Worm (Caenorhabditis elegans): ENCODE results near the gene chtl-1.

Gene chtl-1

DNA sequence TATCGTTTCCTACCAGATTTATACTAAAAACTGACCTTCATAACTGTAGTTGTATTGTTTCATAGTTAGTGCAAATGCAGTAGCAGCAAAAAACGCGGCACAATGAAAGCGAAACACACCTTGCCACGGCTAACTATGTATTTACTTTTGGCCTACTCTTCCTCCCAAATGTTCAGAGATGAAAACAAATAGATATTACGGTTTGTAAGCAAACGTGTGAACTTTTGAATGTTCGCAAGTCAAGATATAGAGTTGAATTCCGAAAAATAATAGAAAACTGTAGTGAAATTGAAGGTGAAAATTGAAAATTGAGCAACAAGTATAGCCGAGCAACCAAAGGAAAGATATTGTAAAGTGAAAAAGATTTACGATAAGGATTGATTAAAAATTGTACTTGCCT is at the start of gene chtl-1:
Gene chtl-1, minus strand, starts transcription at position 101 of the 400 bp plus-strand sequence.
- no peak for TF ChIP-seq dsc-1 (tag; optimal IDR thresholded peaks at IDR 0.05)
- no peak for TF ChIP-seq snpc-4 (tag; optimal IDR thresholded peaks at IDR 0.05)
- no peak for TF ChIP-seq fkh-4 (tag; optimal IDR thresholded peaks at IDR 0.05; ENCODE audit: borderline replicate concordance)
- no peak for TF ChIP-seq lin-35 (GFP tag; optimal IDR thresholded peaks at IDR 0.05)
- TF ChIP-seq fkh-8 (tag; optimal IDR thresholded peaks at IDR 0.05) = no peak
- TF ChIP-seq ceh-63 (GFP tag; optimal IDR thresholded peaks at IDR 0.05) = no peak
- no peak for TF ChIP-seq nhr-20 (tag; optimal IDR thresholded peaks at IDR 0.05)
- no peak for TF ChIP-seq tbx-2 (tag; optimal IDR thresholded peaks at IDR 0.05)
- no peak for TF ChIP-seq elt-3 (tag; optimal IDR thresholded peaks at IDR 0.05)
- TF ChIP-seq ceh-90 (tag; optimal IDR thresholded peaks at IDR 0.05) = no peak
- TF ChIP-seq ces-1 (GFP tag; optimal IDR thresholded peaks at IDR 0.05) = no peak
- no peak for TF ChIP-seq nhr-71 (tag; optimal IDR thresholded peaks at IDR 0.05)
- no peak for TF ChIP-seq blmp-1 (tag; optimal IDR thresholded peaks at IDR 0.05)
- TF ChIP-seq nhr-47 (tag; optimal IDR thresholded peaks at IDR 0.05) = no peak
- no peak for TF ChIP-seq nhr-84 (tag; optimal IDR thresholded peaks at IDR 0.05)
- no peak for TF ChIP-seq snu-23 (GFP tag; optimal IDR thresholded peaks at IDR 0.05)
- no peak for TF ChIP-seq zip-4 (GFP tag; optimal IDR thresholded peaks at IDR 0.05)

DNA sequence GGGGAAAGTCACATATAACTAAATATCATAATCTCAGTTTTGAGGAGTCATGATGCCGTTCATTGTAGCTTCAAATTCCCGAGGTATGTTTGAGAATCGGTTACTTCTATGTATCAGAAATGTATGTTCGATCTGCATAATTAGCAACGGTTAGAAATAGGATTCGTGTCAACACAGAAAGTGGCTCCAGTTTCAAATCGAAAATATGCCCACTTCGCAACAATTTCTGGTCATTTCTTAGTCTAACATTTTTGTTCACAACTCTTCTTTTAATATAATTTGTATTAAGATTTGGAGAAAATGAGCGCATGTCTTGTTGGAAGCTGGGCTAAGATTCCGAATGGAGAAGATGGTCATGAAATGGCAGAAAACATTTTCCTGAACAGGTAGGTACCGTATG is 49.4 kb upstream of the chtl-1 start, which contains the start of gene pks-1:
Gene pks-1, plus strand, starts transcription at position 301 of the 400 bp plus-strand sequence.
- no peak for TF ChIP-seq egl-13 (tag; optimal IDR thresholded peaks at IDR 0.05)
- TF ChIP-seq hpl-2 (GFP tag; optimal IDR thresholded peaks at IDR 0.05) = no peak
- TF ChIP-seq irx-1 (tag; optimal IDR thresholded peaks at IDR 0.05) = no peak

DNA sequence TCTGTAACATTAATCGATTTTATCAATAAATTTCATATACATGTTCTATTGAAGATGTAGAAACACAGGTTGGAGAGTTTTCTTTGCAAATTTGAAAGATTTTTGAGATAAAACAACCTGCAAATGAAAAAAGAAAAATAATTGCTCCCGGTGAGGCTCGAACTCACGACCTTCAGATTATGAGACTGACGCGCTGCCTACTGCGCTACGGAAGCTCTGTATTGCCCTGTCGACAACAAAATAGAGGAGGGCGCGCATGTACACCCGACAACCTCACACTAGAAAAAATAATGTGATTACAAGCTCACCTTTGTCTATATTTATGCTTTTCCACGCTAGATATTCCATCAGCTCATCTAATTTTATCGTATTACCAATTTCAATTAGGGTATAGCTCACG is 43.1 kb upstream of the chtl-1 start:
- no peak for TF ChIP-seq ceh-63 (GFP tag; optimal IDR thresholded peaks at IDR 0.05)
- no peak for TF ChIP-seq jun-1 (tag; optimal IDR thresholded peaks at IDR 0.05)
- no peak for TF ChIP-seq snpc-4 (tag; optimal IDR thresholded peaks at IDR 0.05)
- TF ChIP-seq C16A3.4 (tag; optimal IDR thresholded peaks at IDR 0.05) = peak; percentile 13
- TF ChIP-seq nhr-84 (tag; optimal IDR thresholded peaks at IDR 0.05) = no peak
- no peak for TF ChIP-seq C34B4.2 (tag; optimal IDR thresholded peaks at IDR 0.05)
- TF ChIP-seq rnt-1 (tag; optimal IDR thresholded peaks at IDR 0.05) = peak; percentile 48
- no peak for TF ChIP-seq zag-1 (tag; optimal IDR thresholded peaks at IDR 0.05)
- TF ChIP-seq pax-3 (tag; optimal IDR thresholded peaks at IDR 0.05) = no peak
- TF ChIP-seq ztf-4 (tag; optimal IDR thresholded peaks at IDR 0.05) = no peak
- no peak for TF ChIP-seq efl-1 (optimal IDR thresholded peaks at IDR 0.05)
- peak in 1 of 2 experiments; percentile 24 for TF ChIP-seq efl-1 (GFP tag; optimal IDR thresholded peaks at IDR 0.05 in 1 of 2)
- TF ChIP-seq nhr-11 (tag; optimal IDR thresholded peaks at IDR 0.05) = no peak
- TF ChIP-seq tlp-1 (tag; optimal IDR thresholded peaks at IDR 0.05) = no peak
- TF ChIP-seq tbx-2 (tag; optimal IDR thresholded peaks at IDR 0.05) = no peak
- no peak for TF ChIP-seq efl-3 (GFP tag; optimal IDR thresholded peaks at IDR 0.05)
- TF ChIP-seq fkh-8 (tag; optimal IDR thresholded peaks at IDR 0.05) = no peak
- no peak for TF ChIP-seq F16B12.6 (tag; optimal IDR thresholded peaks at IDR 0.05)
- TF ChIP-seq snu-23 (GFP tag; optimal IDR thresholded peaks at IDR 0.05) = peak; percentile 35
- no peak for TF ChIP-seq vab-15 (tag; optimal IDR thresholded peaks at IDR 0.05)
- no peak for TF ChIP-seq aly-2 (tag; optimal IDR thresholded peaks at IDR 0.05)
- TF ChIP-seq lin-14 (GFP tag; optimal IDR thresholded peaks at IDR 0.05) = no peak
- TF ChIP-seq hlh-4 (tag; optimal IDR thresholded peaks at IDR 0.05) = no peak
- TF ChIP-seq ama-1 (optimal IDR thresholded peaks at IDR 0.05) = no peak
- no peak for TF ChIP-seq ets-5 (GFP tag; IDR thresholded peaks at IDR 0.05)
- no peak for TF ChIP-seq ztf-11 (tag; optimal IDR thresholded peaks at IDR 0.05)
- TF ChIP-seq dsc-1 (tag; optimal IDR thresholded peaks at IDR 0.05) = peak; percentile 39
- peak; percentile 10 for TF ChIP-seq swsn-7 (tag; optimal IDR thresholded peaks at IDR 0.05)
- TF ChIP-seq dpl-1 (GFP tag; optimal IDR thresholded peaks at IDR 0.05) = no peak
- no peak for TF ChIP-seq mep-1 (tag; optimal IDR thresholded peaks at IDR 0.05)
- peak in 1 of 2 experiments; percentile 45 for TF ChIP-seq lin-35 (GFP tag; optimal IDR thresholded peaks at IDR 0.05)
- no peak for TF ChIP-seq lsy-2 (tag; optimal IDR thresholded peaks at IDR 0.05)
- TF ChIP-seq mab-9 (GFP tag; IDR thresholded peaks at IDR 0.05) = no peak
- no peak for TF ChIP-seq C04F5.9 (tag; optimal IDR thresholded peaks at IDR 0.05)
- TF ChIP-seq sptf-1 (tag; optimal IDR thresholded peaks at IDR 0.05) = no peak
- TF ChIP-seq lin-13 (GFP tag; optimal IDR thresholded peaks at IDR 0.05) = no peak
- no peak for TF ChIP-seq elt-3 (tag; optimal IDR thresholded peaks at IDR 0.05)
- TF ChIP-seq nhr-12 (tag; optimal IDR thresholded peaks at IDR 0.05) = no peak
- TF ChIP-seq mdl-1 (tag; optimal IDR thresholded peaks at IDR 0.05) = no peak
